Worm (Caenorhabditis elegans): Measurements from ENCODE around the gene M176.11.

M176.11 gene

DNA sequence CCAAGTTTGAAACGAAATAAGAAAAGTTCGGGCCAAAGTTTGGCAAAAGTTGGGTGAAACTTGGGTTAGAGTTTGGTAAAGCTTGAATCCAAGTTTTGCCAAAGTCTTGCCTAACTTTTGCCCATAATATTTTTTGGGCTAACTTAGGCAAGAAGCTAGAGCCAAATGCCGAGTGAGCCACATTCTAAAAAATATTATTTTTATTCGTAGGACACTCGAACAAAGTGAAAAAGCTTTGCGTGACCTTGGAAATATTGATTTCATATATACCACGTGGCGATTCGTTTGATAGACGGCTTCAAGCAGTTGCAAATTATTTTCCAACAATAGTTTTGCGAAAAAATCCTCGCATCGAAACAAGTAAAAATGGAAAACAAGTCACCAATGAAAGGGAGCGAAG is 18.2 kb upstream of the M176.11 start, which contains the start of gene Y51B9A.5:
TSS of gene Y51B9A.5 (plus strand) at position 301 of the 400 bp plus-strand sequence.
- TF ChIP-seq ztf-4 (tag; optimal IDR thresholded peaks at IDR 0.05) (no peak), nfya-1 (tag; optimal IDR thresholded peaks at IDR 0.05; ENCODE audit: insufficient read depth) (no peak), nhr-11 (tag; optimal IDR thresholded peaks at IDR 0.05) (no peak), elt-2 (tag; optimal IDR thresholded peaks at IDR 0.05) (no peak), lin-39 (tag; optimal IDR thresholded peaks at IDR 0.05) (no peak), ceh-82 (tag; optimal IDR thresholded peaks at IDR 0.05) (no peak), nhr-67 (tag; optimal IDR thresholded peaks at IDR 0.05) (no peak), R02D3.7 (tag; optimal IDR thresholded peaks at IDR 0.05) (no peak), lsy-12 (tag; optimal IDR thresholded peaks at IDR 0.05) (no peak), ceh-28 (tag; optimal IDR thresholded peaks at IDR 0.05) (no peak), fkh-2 (tag; optimal IDR thresholded peaks at IDR 0.05) (no peak), zag-1 (tag; optimal IDR thresholded peaks at IDR 0.05) (no peak), ZK546.5 (tag; optimal IDR thresholded peaks at IDR 0.05) (no peak), nhr-25 (tag; optimal IDR thresholded peaks at IDR 0.05) (no peak), nhr-23 (tag; optimal IDR thresholded peaks at IDR 0.05) (no peak)

DNA sequence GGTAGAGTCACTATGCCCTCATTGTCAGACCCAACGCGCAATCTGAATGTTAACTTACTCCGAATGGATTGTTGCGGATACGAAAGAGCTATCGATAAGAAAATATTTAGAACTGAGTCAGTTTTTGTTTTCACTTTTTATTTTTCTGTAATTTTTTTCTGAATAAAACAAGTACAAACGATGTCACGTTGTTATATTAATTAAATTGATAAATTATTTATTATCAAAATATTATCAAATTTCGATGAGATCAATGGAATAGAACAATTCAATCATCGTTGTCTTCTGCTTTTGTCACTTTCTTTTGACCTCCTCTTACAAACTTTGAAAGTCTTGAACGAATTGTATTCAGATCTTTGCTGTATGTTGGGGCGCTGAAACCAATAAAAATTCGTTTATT is 15.0 kb upstream of the M176.11 start, which contains the start of gene mpz-6:
TSS of gene mpz-6 (minus strand) at position 101 of the 400 bp plus-strand sequence.
- no peak for TF ChIP-seq zag-1 (tag; optimal IDR thresholded peaks at IDR 0.05)
- no peak for TF ChIP-seq hmg-11 (tag; optimal IDR thresholded peaks at IDR 0.05)
- no peak for TF ChIP-seq nhr-28 (tag; optimal IDR thresholded peaks at IDR 0.05)
- no peak for TF ChIP-seq R02D3.7 (tag; optimal IDR thresholded peaks at IDR 0.05)
- TF ChIP-seq lsy-12 (tag; optimal IDR thresholded peaks at IDR 0.05) = no peak
- TF ChIP-seq skn-1 (tag; optimal IDR thresholded peaks at IDR 0.05) = no peak
- no peak for TF ChIP-seq unc-62 (GFP tag; optimal IDR thresholded peaks at IDR 0.05)
- no peak for TF ChIP-seq nhr-12 (tag; optimal IDR thresholded peaks at IDR 0.05)
- no peak for TF ChIP-seq ZK546.5 (tag; optimal IDR thresholded peaks at IDR 0.05)
- no peak for TF ChIP-seq ceh-28 (tag; optimal IDR thresholded peaks at IDR 0.05)
- TF ChIP-seq pha-4 (tag; optimal IDR thresholded peaks at IDR 0.05) = no peak
- no peak for TF ChIP-seq nhr-67 (tag; optimal IDR thresholded peaks at IDR 0.05)
- no peak for TF ChIP-seq daf-12 (tag; optimal IDR thresholded peaks at IDR 0.05)

DNA sequence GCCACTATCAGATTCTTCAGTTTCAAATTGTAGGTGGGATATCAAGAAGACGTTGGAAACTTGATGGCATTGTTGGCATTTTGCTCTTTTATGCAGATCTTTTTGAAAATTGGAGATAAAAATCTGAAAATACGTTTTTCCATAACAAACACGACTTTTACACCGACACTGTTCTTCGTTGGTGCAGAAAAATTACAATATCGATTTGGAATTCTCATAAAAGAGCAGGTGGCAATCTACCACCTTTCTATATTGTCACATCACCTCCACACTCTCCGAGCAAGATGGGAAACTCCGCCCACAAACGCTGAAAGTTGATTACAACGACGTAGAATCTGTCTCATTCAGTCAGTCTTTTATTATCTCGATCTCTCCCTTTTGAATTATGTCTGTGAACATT is 14.6 kb upstream of the M176.11 start, which contains the start of gene arrd-2:
TSS of gene arrd-2 (plus strand) at position 301 of the 400 bp plus-strand sequence.
- no peak for TF ChIP-seq daf-12 (tag; optimal IDR thresholded peaks at IDR 0.05)
- TF ChIP-seq pha-4 (tag; optimal IDR thresholded peaks at IDR 0.05) = no peak
- no peak for TF ChIP-seq ceh-9 (tag; optimal IDR thresholded peaks at IDR 0.05)
- TF ChIP-seq sea-2 (GFP tag; optimal IDR thresholded peaks at IDR 0.05) = no peak
- no peak for TF ChIP-seq mdl-1 (tag; optimal IDR thresholded peaks at IDR 0.05)
- TF ChIP-seq hmg-11 (tag; optimal IDR thresholded peaks at IDR 0.05) = no peak
- no peak for TF ChIP-seq nhr-23 (tag; optimal IDR thresholded peaks at IDR 0.05)
- TF ChIP-seq ZK546.5 (tag; optimal IDR thresholded peaks at IDR 0.05) = no peak
- TF ChIP-seq elt-1 (tag; optimal IDR thresholded peaks at IDR 0.05) = no peak
- no peak for TF ChIP-seq skn-1 (tag; optimal IDR thresholded peaks at IDR 0.05)
- TF ChIP-seq nhr-12 (tag; optimal IDR thresholded peaks at IDR 0.05) = no peak
- no peak for TF ChIP-seq unc-62 (GFP tag; optimal IDR thresholded peaks at IDR 0.05)
- TF ChIP-seq nfya-1 (tag; optimal IDR thresholded peaks at IDR 0.05; ENCODE audit: insufficient read depth) = no peak
- TF ChIP-seq eor-1 (tag; optimal IDR thresholded peaks at IDR 0.05) = no peak

DNA sequence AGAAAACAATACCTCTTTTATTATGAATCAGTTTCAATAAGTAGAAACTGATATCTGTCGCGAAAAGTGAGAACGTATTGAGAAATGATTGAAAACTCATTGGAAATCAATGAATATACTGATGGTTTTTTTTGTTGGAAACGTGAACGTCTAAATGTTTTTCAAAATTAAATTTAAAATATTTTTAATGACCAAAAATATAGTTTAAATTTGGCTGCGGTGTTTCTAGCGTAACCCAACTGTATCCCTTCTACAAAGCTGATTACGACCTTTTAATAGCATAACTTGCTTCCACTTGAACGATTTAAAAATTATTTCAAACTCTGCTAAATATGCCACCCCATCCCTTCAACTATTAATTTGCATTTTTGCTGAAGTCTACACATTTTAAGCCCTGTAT is 10.6 kb upstream of the M176.11 start, which contains the start of gene M176.9:
TSS of gene M176.9 (minus strand) at position 101 of the 400 bp plus-strand sequence.
- TF ChIP-seq lsy-12 (tag; optimal IDR thresholded peaks at IDR 0.05) (no peak), lin-39 (tag; optimal IDR thresholded peaks at IDR 0.05) (no peak), elt-2 (tag; optimal IDR thresholded peaks at IDR 0.05) (no peak), nhr-11 (tag; optimal IDR thresholded peaks at IDR 0.05) (no peak), nhr-67 (tag; optimal IDR thresholded peaks at IDR 0.05) (no peak), eor-1 (tag; optimal IDR thresholded peaks at IDR 0.05) (no peak), ztf-11 (tag; optimal IDR thresholded peaks at IDR 0.05) (no peak), hmg-11 (tag; optimal IDR thresholded peaks at IDR 0.05) (no peak), elt-3 (tag; optimal IDR thresholded peaks at IDR 0.05) (no peak), ztf-4 (tag; optimal IDR thresholded peaks at IDR 0.05) (no peak), mdl-1 (tag; optimal IDR thresholded peaks at IDR 0.05) (no peak), nhr-237 (tag; optimal IDR thresholded peaks at IDR 0.05) (no peak), unc-39 (tag; optimal IDR thresholded peaks at IDR 0.05) (no peak), lin-15B (tag; optimal IDR thresholded peaks at IDR 0.05) (no peak), nhr-77 (tag; optimal IDR thresholded peaks at IDR 0.05) (no peak), ZK546.5 (tag; optimal IDR thresholded peaks at IDR 0.05) (no peak), nhr-43 (tag; optimal IDR thresholded peaks at IDR 0.05; ENCODE audit: poor library complexity, severe bottlenecking) (no peak), ceh-82 (tag; optimal IDR thresholded peaks at IDR 0.05) (no peak)
